Worm (Caenorhabditis elegans) whole organism, late embryonic: ENCODE results near the gene bbln-1.

Experiments used
- ahr-1 ChIP-seq: sonication (generic microtip); optimal IDR thresholded peaks from 2 replicates; lab custom pipeline; 2016; ENCODE audit warnings: missing genetic modification characterization, missing compliant biosample characterization
- ama-1 ChIP-seq: fragments of 150-350 bp; optimal IDR thresholded peaks from 2 replicates; lab custom pipeline; 2014
- ceh-9 ChIP-seq: sonication (generic microtip); optimal IDR thresholded peaks from 2 replicates; lab custom pipeline; 2016; ENCODE audit warnings: mild to moderate bottlenecking, missing genetic modification characterization, inconsistent platforms, missing compliant biosample characterization
- dve-1 ChIP-seq: sonication (generic microtip); optimal IDR thresholded peaks from 2 replicates; lab custom pipeline; 2017; ENCODE audit warnings: antibody characterized with exemption, mild to moderate bottlenecking, missing genetic modification characterization, missing compliant biosample characterization
- ets-4 ChIP-seq: sonication (generic microtip); optimal IDR thresholded peaks from 2 replicates; lab custom pipeline; 2016; ENCODE audit warnings: missing genetic modification characterization, missing compliant biosample characterization
- hlh-6 ChIP-seq: sonication (generic microtip); optimal IDR thresholded peaks from 2 replicates; lab custom pipeline; 2016; ENCODE audit warnings: missing genotype, missing genetic modification characterization, missing compliant biosample characterization
- nhr-11 ChIP-seq: fragments of 150-350 bp; optimal IDR thresholded peaks from 2 replicates; lab custom pipeline; 2014; ENCODE audit warnings: missing biosample characterization, missing genetic modification characterization
- pax-1 ChIP-seq: fragments of 150-350 bp; optimal IDR thresholded peaks from 2 replicates; lab custom pipeline; 2014; ENCODE audit warnings: missing biosample characterization, missing genetic modification characterization
- pha-2 ChIP-seq: sonication (generic microtip); optimal IDR thresholded peaks from 2 replicates; lab custom pipeline; 2017; ENCODE audit warnings: mild to moderate bottlenecking, missing genetic modification characterization, missing compliant biosample characterization
- pqm-1 ChIP-seq: sonication (generic microtip); optimal IDR thresholded peaks from 2 replicates; lab custom pipeline; 2016; ENCODE audit warnings: missing genetic modification characterization, missing compliant biosample characterization
- rnt-1 ChIP-seq: sonication (generic microtip); optimal IDR thresholded peaks from 2 replicates; lab custom pipeline; 2016; ENCODE audit warnings: missing genetic modification characterization, missing compliant biosample characterization
- tbx-2 ChIP-seq: sonication (generic microtip); optimal IDR thresholded peaks from 2 replicates; lab custom pipeline; 2016; ENCODE audit warnings: missing genetic modification characterization, missing compliant biosample characterization
- unc-55 ChIP-seq: sonication (generic microtip); optimal IDR thresholded peaks from 2 replicates; lab custom pipeline; 2017; ENCODE audit warnings: missing biosample characterization, missing genetic modification reagents, missing genetic modification characterization

DNA sequence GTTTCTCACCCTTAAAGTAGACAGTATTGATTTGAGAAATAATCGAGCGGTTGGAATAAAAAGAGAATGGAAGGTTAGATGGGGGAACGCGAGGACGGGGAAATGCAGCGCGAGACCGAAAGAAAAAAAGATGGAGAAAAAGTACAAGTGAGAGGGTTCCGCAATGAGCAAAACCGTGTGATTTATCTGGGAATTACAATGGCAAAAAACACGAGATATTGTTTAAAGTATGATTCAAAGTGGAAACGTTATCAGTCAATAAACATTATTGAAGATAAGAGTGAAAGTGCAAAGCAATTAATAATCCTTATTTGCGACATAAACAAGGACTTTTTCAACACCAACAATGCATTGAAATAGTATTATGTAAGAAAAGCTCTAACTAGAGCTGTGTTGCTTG lies 50.1 kb downstream of the bbln-1 start, which contains the start of gene ztf-13:
- TF ChIP-seq nhr-11 (tag; lab: Kevin White, UChicago) (no peak), pha-2 (tag; lab: Kevin White, UChicago) (no peak), unc-55 (GFP tag; lab: Kevin White, UChicago) (no peak), rnt-1 (tag; lab: Kevin White, UChicago) (no peak), ama-1 (lab: Kevin White, UChicago) (no peak), tbx-2 (tag; lab: Kevin White, UChicago) (no peak), dve-1 (tag; lab: Kevin White, UChicago) (no peak), ahr-1 (tag; lab: Kevin White, UChicago) (no peak), ceh-9 (no peak), pqm-1 (tag; lab: Kevin White, UChicago) (no peak), ets-4 (tag; lab: Kevin White, UChicago) (no peak), pax-1 (tag; lab: Kevin White, UChicago) (no peak), hlh-6 (tag; lab: Kevin White, UChicago) (no peak)
